Fruit fly (Drosophila melanogaster) whole organism, adult: ENCODE results near the gene CG2747.

Source experiments
- CG7101 ChIP-seq: fragments of 200-800 bp; sonication (Bioruptor generic); optimal IDR thresholded peaks from 2 replicates; lab custom pipeline; 2018; ENCODE audit warnings: missing biosample characterization, mild to moderate bottlenecking, missing genetic modification characterization, moderate library complexity
- Clk ChIP-seq: fragments of 200-800 bp; sonication (Bioruptor generic); optimal IDR thresholded peaks from 2 replicates; lab custom pipeline; 2017; ENCODE audit warnings: missing biosample characterization, missing genetic modification characterization
- Hr96 ChIP-seq: fragments of 200-800 bp; sonication (Bioruptor generic); optimal IDR thresholded peaks from 2 replicates; lab custom pipeline; 2016; ENCODE audit warnings: missing biosample characterization, missing genetic modification characterization
- kay ChIP-seq: fragments of 200-800 bp; sonication (Bioruptor generic); peaks from one replicate; lab custom pipeline; 2016; ENCODE audit warnings: missing biosample characterization, missing genetic modification characterization, borderline replicate concordance

DNA sequence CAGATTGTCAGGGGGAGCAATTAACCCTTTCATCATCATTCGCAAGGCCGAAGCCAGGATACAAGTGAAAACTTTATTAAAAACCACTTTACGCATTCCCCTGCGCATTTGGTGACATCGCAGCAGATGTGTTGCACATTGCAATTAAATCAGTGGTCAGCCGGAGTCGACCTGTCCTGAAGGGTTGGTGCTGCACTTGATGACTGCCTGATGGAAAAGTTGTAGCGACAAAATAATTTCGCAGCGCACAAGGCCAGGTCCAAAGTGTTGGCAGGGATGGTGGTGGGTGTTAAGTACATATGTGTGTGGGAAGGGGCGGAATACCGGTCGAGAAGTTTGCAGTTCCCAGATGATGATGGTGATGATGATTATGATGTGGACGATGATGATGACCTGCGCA is 58.4 kb downstream of the CG2747 start:
- no peak for TF ChIP-seq kay
- no peak for TF ChIP-seq Clk
- TF ChIP-seq Hr96 (GFP tag; lab: Kevin White, UChicago): no peak
- no peak for TF ChIP-seq CG7101
